Fruit fly (Drosophila melanogaster) whole organism, adult: ENCODE results near the gene pad.

ENCODE experiments used
- CG11617 ChIP-seq: fragments of 200-800 bp; sonication (Bioruptor generic); optimal IDR thresholded peaks from 2 replicates; lab custom pipeline; 2017; ENCODE audit warnings: mild to moderate bottlenecking, missing biosample characterization, missing genetic modification reagents, missing genetic modification characterization
- CG12768 ChIP-seq: fragments of 200-800 bp; sonication (Bioruptor generic); optimal IDR thresholded peaks from 2 replicates; lab custom pipeline; 2017; ENCODE audit warnings: missing biosample characterization, missing genetic modification characterization, mild to moderate bottlenecking, moderate library complexity, missing genetic modification reagents
- CG14711 ChIP-seq: fragments of 200-800 bp; sonication (Bioruptor generic); optimal IDR thresholded peaks from 2 replicates; lab custom pipeline; 2018; ENCODE audit warnings: missing biosample characterization, mild to moderate bottlenecking, missing genetic modification characterization, moderate library complexity
- CG1620 ChIP-seq: fragments of 200-800 bp; sonication (Bioruptor generic); optimal IDR thresholded peaks from 2 replicates; lab custom pipeline; 2016; ENCODE audit warnings: missing biosample characterization, missing genetic modification characterization
- CG33017 ChIP-seq: fragments of 200-800 bp; sonication (Bioruptor generic); optimal IDR thresholded peaks from 2 replicates; lab custom pipeline; 2018; ENCODE audit warnings: missing biosample characterization, mild to moderate bottlenecking, missing genetic modification characterization, moderate library complexity
- CG5204 ChIP-seq: fragments of 200-800 bp; sonication (Bioruptor generic); optimal IDR thresholded peaks from 2 replicates; lab custom pipeline; 2016; ENCODE audit warnings: missing biosample characterization, missing genetic modification characterization
- CG7045 ChIP-seq: fragments of 200-800 bp; sonication (Bioruptor generic); optimal IDR thresholded peaks from 2 replicates; lab custom pipeline; 2017; ENCODE audit warnings: missing biosample characterization, mild to moderate bottlenecking, missing genetic modification characterization
- CG7101 ChIP-seq: fragments of 200-800 bp; sonication (Bioruptor generic); optimal IDR thresholded peaks from 2 replicates; lab custom pipeline; 2018; ENCODE audit warnings: missing biosample characterization, mild to moderate bottlenecking, missing genetic modification characterization, moderate library complexity
- Clk ChIP-seq: fragments of 200-800 bp; sonication (Bioruptor generic); optimal IDR thresholded peaks from 2 replicates; lab custom pipeline; 2017; ENCODE audit warnings: missing biosample characterization, missing genetic modification characterization
- Crg-1 ChIP-seq: fragments of 200-800 bp; sonication (Bioruptor generic); optimal IDR thresholded peaks from 2 replicates; lab custom pipeline; 2016; ENCODE audit warnings: missing biosample characterization, missing genetic modification characterization
- Hr96 ChIP-seq: fragments of 200-800 bp; sonication (Bioruptor generic); optimal IDR thresholded peaks from 2 replicates; lab custom pipeline; 2016; ENCODE audit warnings: missing biosample characterization, missing genetic modification characterization
- Mnt ChIP-seq: fragments of 200-800 bp; sonication (Bioruptor generic); optimal IDR thresholded peaks from 2 replicates; lab custom pipeline; 2016; ENCODE audit warnings: missing biosample characterization, mild to moderate bottlenecking, missing genetic modification characterization
- bab1 ChIP-seq: fragments of 200-800 bp; sonication (Bioruptor generic); optimal IDR thresholded peaks from 3 replicates; lab custom pipeline; 2019; ENCODE audit warnings: missing biosample characterization, mild to moderate bottlenecking, missing genetic modification characterization, moderate library complexity
- cic ChIP-seq: fragments of 200-800 bp; sonication (Bioruptor generic); optimal IDR thresholded peaks from 2 replicates; lab custom pipeline; 2017; ENCODE audit warnings: missing biosample characterization, mild to moderate bottlenecking, missing genetic modification characterization, moderate library complexity
- cnc ChIP-seq, 2 experiments: fragments of >200 bp; optimal IDR thresholded peaks; 2 replicates each; lab custom pipeline; 2017
- kay ChIP-seq: fragments of 200-800 bp; sonication (Bioruptor generic); peaks from one replicate; lab custom pipeline; 2016; ENCODE audit warnings: missing biosample characterization, missing genetic modification characterization, borderline replicate concordance
- ovo ChIP-seq: fragments of 200-800 bp; sonication (Bioruptor generic); optimal IDR thresholded peaks from 2 replicates; lab custom pipeline; 2016; ENCODE audit warnings: missing biosample characterization, missing genetic modification characterization
- pad ChIP-seq: fragments of 200-800 bp; sonication (Bioruptor generic); optimal IDR thresholded peaks from 3 replicates; lab custom pipeline; 2017; ENCODE audit warnings: missing biosample characterization, missing genetic modification characterization, mild to moderate bottlenecking, moderate library complexity, missing genetic modification reagents
- tj ChIP-seq: fragments of 200-800 bp; sonication (Bioruptor generic); optimal IDR thresholded peaks from 3 replicates; lab custom pipeline; 2017; ENCODE audit warnings: missing biosample characterization, mild to moderate bottlenecking, missing genetic modification characterization, moderate library complexity
- toe ChIP-seq: fragments of 200-800 bp; sonication (Bioruptor generic); optimal IDR thresholded peaks from 2 replicates; lab custom pipeline; 2016; ENCODE audit warnings: missing biosample characterization, missing genetic modification characterization

Gene pad

DNA sequence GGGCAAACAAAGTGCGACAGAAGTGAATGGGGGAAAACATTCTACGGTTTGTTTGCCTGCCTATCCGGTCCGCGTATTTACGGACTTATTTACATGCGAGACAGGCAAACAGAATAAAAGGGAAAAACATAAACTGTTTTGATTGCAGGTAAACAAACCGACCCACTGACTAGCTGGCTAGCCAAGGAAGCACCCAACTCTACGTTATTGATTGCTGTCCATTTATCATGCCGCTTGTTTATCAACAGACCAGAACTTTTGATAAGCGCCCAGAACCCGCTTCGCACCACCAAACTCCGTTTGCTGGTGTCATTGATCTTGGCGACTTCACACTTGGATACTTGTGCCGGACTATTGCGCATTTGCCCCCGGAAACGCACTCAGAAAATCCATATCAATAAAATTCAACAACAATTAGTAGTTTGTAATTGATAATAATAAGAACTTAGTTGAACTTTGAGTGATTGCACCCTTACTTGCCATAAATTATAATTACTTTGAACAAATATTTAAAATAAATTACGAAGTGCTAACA is 10.2 kb upstream of the pad start:
- peak; percentile 55 for TF ChIP-seq ovo
- no peak for TF ChIP-seq CG14711
- TF ChIP-seq CG7045 (GFP tag; lab: Kevin White, UChicago), result peak; percentile 26
- no peak for TF ChIP-seq Hr96 (GFP tag; lab: Kevin White, UChicago)
- TF ChIP-seq toe (GFP tag; lab: Kevin White, UChicago), result peak; percentile 7
- peak; percentile 48 for TF ChIP-seq cic (GFP tag; lab: Kevin White, UChicago)
- TF ChIP-seq CG7101, result no peak
- TF ChIP-seq CG5204, result no peak
- TF ChIP-seq Clk, result no peak
- TF ChIP-seq Crg-1 (GFP tag; lab: Kevin White, UChicago), result peak; percentile 12
- peak; percentile 89 for TF ChIP-seq kay (GFP tag; lab: Kevin White, UChicago)

DNA sequence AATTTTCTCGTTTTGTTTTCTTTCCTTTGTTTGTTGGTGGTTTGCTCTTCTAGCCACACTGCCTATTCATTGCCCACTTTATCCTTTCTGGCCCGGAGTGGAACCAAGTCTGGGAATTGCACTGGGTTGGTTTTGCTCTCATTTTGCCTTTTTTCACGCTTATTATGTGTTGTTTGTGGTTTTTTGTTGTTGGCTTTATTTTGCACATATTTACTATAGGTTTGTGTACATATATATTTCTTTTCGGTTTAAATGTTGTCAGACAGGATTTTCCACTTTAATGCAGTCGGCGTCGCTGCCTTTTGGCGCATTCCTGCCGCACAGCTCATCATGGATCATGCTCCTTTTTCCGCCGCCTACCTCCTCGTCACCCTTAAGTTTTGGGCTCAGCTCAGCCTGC is 7.8 kb upstream of the pad start:
- TF ChIP-seq CG5204 (no peak), bab1 (no peak), kay (GFP tag; lab: Kevin White, UChicago) (no peak), tj (GFP tag; lab: Kevin White, UChicago) (no peak), CG14711 (no peak), Crg-1 (GFP tag; lab: Kevin White, UChicago) (no peak), pad (GFP tag; lab: Kevin White, UChicago) (no peak), Clk (no peak), ovo (no peak), Mnt (GFP tag; lab: Kevin White, UChicago) (no peak), CG7045 (GFP tag; lab: Kevin White, UChicago) (no peak), cic (GFP tag; lab: Kevin White, UChicago) (no peak), CG12768 (GFP tag; lab: Kevin White, UChicago) (no peak), CG11617 (GFP tag; lab: Kevin White, UChicago) (no peak)

DNA sequence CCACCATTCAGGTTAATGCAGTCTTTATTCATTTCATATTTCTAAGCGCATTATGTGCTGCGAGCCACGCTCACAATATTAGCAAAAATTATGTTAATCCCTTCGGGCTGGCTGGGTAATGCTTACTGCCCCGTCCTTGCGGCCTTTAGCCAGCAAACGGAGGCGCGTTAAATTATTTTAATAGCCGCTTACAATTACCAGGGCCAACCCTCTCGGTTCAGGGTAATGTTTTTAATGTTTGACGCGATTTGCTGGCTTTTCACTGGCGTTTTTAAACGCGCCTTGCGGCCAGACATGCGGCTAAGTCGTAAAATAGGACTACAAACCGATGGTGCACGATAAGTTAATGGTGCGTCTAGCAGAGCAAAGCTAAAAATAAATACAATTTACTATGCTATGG is 7.3 kb upstream of the pad start:
- TF ChIP-seq CG5204 (no peak), CG12768 (GFP tag; lab: Kevin White, UChicago) (no peak), cnc (optimal IDR thresholded peaks at IDR 0.05; lab: Kevin White, UChicago) (no peak)

DNA sequence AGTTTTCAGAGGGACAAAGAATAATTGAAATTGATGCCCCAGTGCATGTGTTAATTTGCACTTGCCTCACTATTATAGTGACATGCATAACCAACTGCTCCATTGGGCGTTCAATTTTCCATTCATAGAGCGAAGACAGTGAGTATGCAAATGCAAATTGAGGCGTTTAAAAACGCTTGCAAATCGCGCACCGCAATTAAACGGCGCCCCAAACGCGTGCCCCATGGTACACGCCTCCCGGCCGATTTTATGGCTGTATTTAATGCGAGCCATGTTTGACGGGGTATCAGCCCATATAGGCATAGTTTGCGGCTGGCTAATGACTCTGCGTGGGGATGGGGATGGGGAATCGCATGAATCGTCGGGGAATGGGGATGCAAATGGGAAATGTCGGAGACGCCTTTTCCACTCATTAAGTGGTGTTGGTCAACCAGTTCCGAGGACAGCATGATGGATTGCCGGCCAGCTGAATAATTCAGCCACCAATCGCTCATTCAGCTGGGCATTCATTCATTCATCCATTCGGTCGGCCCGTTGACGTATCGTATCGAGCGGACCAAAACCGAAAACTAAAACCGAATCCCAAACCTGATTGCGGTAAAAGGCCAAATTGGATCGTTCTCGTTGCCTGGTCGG is 6.6 kb upstream of the pad start:
- TF ChIP-seq Crg-1 (GFP tag; lab: Kevin White, UChicago), result no peak
- TF ChIP-seq ovo, result no peak
- TF ChIP-seq Hr96 (GFP tag; lab: Kevin White, UChicago), result no peak
- TF ChIP-seq CG5204, result no peak
- no peak for TF ChIP-seq CG7045 (GFP tag; lab: Kevin White, UChicago)
- no peak for TF ChIP-seq cic (GFP tag; lab: Kevin White, UChicago)
- no peak for TF ChIP-seq bab1
- no peak for TF ChIP-seq CG11617 (GFP tag; lab: Kevin White, UChicago)
- TF ChIP-seq Clk, result no peak
- no peak for TF ChIP-seq CG7101
- no peak for TF ChIP-seq CG12768 (GFP tag; lab: Kevin White, UChicago)
- no peak for TF ChIP-seq Mnt (GFP tag; lab: Kevin White, UChicago)
- no peak for TF ChIP-seq tj (GFP tag; lab: Kevin White, UChicago)

DNA sequence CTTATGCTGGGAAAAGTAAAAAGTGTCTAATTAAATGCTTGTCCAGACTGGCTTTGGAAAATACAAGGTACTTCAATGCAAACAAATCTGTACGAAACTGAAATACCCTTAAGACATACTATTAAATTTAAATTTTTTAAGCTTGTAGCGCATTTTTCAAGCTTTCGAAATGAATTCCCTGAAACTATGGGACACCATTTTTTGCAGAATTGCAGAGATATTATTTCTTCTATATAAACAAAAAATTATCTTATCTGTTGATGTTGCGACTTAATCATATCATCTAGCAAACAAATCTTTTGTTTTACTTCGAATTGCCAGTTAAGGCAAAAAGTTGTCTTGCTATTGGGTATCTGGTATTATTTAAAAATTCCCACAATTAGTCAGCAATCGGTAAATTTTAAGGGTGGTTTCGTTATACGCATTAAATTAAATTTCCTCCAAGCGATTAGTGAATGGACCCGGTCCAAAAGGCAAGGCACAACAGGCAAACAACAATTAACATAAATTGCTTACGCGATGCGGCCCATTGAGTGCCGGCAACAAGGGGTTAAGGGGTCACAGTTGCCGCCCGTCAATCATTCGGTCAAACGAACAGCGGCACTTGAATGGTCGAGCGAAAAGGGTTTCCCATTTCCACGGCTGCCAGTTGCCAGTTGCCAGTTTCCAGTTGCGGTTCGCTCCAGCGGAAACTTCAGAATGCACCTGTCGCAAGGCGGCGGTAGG is 5.6 kb upstream of the pad start:
- TF ChIP-seq CG33017 (tag; lab: Kevin White, UChicago) (peak; percentile 10), tj (GFP tag; lab: Kevin White, UChicago) (peak; percentile 28), kay (GFP tag; lab: Kevin White, UChicago) (peak; percentile 86), CG5204 (no peak), CG12768 (GFP tag; lab: Kevin White, UChicago) (peak; percentile 24)

DNA sequence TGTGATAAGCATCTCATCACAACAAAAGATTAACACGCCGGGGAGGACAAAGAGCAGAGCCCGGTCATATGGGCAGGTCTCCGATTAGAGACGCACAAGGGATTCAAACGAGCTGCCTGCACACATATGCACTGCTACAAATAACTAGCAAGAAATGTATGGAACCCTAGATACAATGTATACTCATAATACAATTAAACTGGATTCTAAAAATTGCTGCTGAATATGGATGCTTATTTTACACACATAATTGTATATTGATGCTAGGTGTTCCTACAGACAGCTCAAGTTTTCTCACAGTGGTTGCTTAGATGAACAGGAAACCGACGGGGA is 5.1 kb upstream of the pad start:
- TF ChIP-seq Crg-1 (GFP tag; lab: Kevin White, UChicago) (no peak), cnc (optimal IDR thresholded peaks at IDR 0.05; lab: Kevin White, UChicago) (no peak)

DNA sequence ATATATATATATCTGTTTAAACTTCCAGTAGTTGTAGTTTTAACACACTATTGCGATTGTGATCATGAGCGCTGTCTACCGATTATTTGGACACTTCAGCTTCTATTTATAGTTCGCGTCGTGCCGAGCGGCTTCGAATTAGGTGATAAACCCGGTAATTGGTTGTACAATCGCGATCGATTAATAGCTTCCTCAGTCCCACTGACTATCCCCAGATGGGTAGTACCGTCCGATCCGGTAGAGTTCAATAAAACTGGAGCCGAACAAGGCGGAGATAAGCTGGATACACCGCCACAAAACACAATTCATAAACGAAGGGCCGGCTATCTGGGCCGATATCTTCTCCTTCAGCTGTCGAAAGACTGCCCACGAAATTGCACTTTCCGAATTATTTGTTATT is 4.3 kb upstream of the pad start:
- TF ChIP-seq Mnt (GFP tag; lab: Kevin White, UChicago) (no peak), CG7101 (no peak), Clk (no peak), CG1620 (GFP tag; lab: Kevin White, UChicago) (no peak), CG12768 (GFP tag; lab: Kevin White, UChicago) (no peak)
